Fruit fly (Drosophila melanogaster) Kc167 (cell line): Measurements from ENCODE around the gene CG15035.

ENCODE experiments used
- Myc ChIP-seq: fragments of >200 bp; optimal IDR thresholded peaks from 2 replicates; lab custom pipeline; 2017; ENCODE audit warnings: missing external identifiers
- Sin3A ChIP-seq: fragments of >200 bp; optimal IDR thresholded peaks from 2 replicates; lab custom pipeline; 2018; ENCODE audit warnings: missing external identifiers
- h ChIP-seq: fragments of >200 bp; optimal IDR thresholded peaks from 3 replicates; lab custom pipeline; 2018; ENCODE audit warnings: missing external identifiers
- insv ChIP-seq: fragments of >200 bp; optimal IDR thresholded peaks from 3 replicates; lab custom pipeline; 2018; ENCODE audit warnings: missing external identifiers
- psq ChIP-seq: fragments of >200 bp; optimal IDR thresholded peaks from 2 replicates; lab custom pipeline; 2017; ENCODE audit warnings: missing external identifiers
- ttk ChIP-seq: sonication (Bioruptor generic); optimal IDR thresholded peaks from 2 replicates; lab custom pipeline; 2017; ENCODE audit warnings: missing external identifiers

- TF ChIP-seq psq (lab: Kevin White, UChicago): no peak
- TF ChIP-seq insv: no peak
- no peak for TF ChIP-seq Myc
- no peak for TF ChIP-seq Sin3A (lab: Kevin White, UChicago)
- no peak for TF ChIP-seq ttk (lab: Kevin White, UChicago)
- no peak for TF ChIP-seq h
Measured at dm6 chrX:7412368-7412767, 9.4 kb upstream of the CG15035 start, which contains the start of gene CG42704.
